Worm (Caenorhabditis elegans): ENCODE measurements around the gene R01B10.2.

Gene R01B10.2

DNA sequence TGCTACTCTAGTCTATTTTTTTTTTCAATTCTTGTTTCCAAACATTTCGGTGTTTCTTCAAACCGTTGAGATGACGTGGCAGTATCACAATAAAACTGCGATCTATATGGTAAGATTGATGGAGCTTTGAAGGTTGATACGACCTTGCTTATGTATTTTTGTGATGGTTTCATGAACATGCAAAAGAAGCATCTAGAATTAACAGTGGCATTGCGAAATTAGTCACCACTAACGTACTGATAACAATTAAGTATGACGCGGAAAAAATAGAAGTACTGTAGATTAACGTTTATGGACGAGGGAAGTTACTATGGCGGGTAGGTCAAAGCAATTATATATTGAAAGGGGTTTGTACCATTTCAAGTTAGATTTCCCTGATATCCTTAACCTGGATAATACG, 28.9 kb downstream of the R01B10.2 start:
- TF ChIP-seq efl-1 (optimal IDR thresholded peaks at IDR 0.05) (no peak), efl-1 (GFP tag; optimal IDR thresholded peaks at IDR 0.05 in 1 of 2) (peak in 1 of 2 experiments; percentile 13), lin-15B (tag; optimal IDR thresholded peaks at IDR 0.05) (no peak)

DNA sequence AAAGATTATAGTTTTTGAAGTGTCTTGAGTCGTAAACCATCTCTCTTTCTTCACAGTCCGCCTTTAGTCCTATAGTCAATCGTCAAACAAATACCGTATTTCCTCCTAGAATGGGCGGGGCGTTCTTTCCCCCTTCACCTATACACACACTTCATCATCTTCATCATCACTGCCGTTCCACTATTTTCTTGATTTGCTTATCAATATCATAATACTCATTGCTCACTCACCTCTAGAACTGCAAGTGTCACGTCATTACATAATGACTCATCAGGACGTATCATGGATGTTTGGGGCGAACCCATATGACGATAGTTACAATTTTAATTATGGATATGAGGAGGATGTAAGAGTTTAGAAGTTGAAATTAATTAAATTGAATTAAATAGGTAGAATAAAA, 30.6 kb downstream of the R01B10.2 start:
- no peak for TF ChIP-seq nhr-237 (tag; optimal IDR thresholded peaks at IDR 0.05)
- TF ChIP-seq C16A3.4 (tag; optimal IDR thresholded peaks at IDR 0.05) = no peak
- no peak for TF ChIP-seq jun-1 (tag; optimal IDR thresholded peaks at IDR 0.05)

DNA sequence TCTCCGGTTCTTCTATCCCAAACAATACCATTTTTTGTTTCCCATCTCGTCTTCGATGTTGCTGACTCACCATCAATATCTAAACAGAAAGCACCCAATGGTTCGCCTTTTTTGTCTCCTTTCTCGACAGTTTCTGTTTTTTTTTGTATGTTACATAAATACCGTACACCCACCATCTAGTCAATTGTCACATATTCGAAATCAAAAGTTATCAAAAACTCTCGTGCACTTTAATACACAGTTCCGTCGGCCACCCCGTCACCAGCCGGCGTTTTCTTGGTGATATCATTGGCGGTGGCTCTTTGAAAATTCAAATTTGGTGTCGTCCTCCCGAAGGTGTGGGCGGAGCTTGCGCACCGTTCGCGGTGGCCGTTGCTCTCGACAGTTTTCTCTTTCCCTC, 33.3 kb downstream of the R01B10.2 start:
- no peak for TF ChIP-seq F16B12.6 (tag; optimal IDR thresholded peaks at IDR 0.05)
- TF ChIP-seq efl-1 (optimal IDR thresholded peaks at IDR 0.05) = no peak
- peak in 1 of 2 experiments; percentile 0 for TF ChIP-seq efl-1 (GFP tag; optimal IDR thresholded peaks at IDR 0.05 in 1 of 2)

DNA sequence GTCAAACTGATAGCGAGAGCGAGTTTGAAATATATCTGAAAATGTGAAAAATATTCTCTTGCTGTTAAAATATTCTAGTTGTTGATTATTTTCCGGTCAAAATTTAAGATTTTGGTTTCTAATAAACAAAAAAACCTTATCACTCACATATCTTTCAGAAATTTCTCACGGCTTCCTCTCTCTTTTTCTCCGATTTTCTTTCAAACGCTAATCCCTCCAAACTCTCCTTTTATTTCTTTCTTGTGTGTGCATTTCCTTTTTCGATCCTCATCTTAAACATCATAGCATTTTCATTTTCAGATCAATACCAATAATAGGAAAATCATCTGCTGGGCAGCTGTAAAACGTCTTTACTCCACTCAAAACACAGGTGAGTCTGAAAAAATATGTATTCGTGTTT, 38.0 kb downstream of the R01B10.2 start, which contains the start of gene fos-1:
Gene fos-1 (plus strand): TSS at position 301 of the 400 bp plus-strand sequence.
- TF ChIP-seq hlh-4 (tag; optimal IDR thresholded peaks at IDR 0.05) (peak; percentile 89), zip-4 (GFP tag; optimal IDR thresholded peaks at IDR 0.05) (no peak)

DNA sequence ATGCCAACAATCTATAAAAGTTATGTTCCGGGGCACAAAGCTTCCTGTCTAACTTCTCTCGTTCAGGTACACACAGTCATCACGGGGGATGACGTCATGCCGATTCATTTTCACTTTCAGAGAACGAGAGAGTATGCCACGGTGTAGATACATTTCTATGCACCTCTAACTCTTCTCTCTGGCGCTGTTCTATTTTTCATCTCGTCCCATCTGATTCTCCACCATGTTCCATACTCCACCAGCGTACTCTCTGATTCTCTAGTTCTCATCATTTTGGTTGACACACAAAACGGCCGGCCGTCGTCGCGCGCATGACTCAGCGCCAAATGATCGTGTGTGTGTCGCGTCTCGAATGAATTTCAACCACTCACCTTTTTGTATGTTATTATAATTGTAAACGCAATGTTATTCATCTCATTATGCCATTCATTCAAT, 40.9 kb downstream of the R01B10.2 start:
- no peak for TF ChIP-seq ceh-63 (GFP tag; optimal IDR thresholded peaks at IDR 0.05)
- peak; percentile 73 for TF ChIP-seq sup-37 (GFP tag; optimal IDR thresholded peaks at IDR 0.05)
- no peak for TF ChIP-seq ets-5 (GFP tag; IDR thresholded peaks at IDR 0.05)
- TF ChIP-seq pax-3 (tag; optimal IDR thresholded peaks at IDR 0.05) = peak; percentile 88
- peak; percentile 95 for TF ChIP-seq jun-1 (tag; optimal IDR thresholded peaks at IDR 0.05)
- TF ChIP-seq fos-1 (tag; optimal IDR thresholded peaks at IDR 0.05) = no peak
- peak; percentile 87 for TF ChIP-seq C16A3.4 (tag; optimal IDR thresholded peaks at IDR 0.05)
- no peak for TF ChIP-seq efl-3 (GFP tag; optimal IDR thresholded peaks at IDR 0.05)
- peak; percentile 68 for TF ChIP-seq mab-9 (GFP tag; IDR thresholded peaks at IDR 0.05)
- peak; percentile 15 to 97 for TF ChIP-seq mdl-1 (tag; optimal IDR thresholded peaks at IDR 0.05)
- peak; percentile 91 for TF ChIP-seq xbp-1 (tag; optimal IDR thresholded peaks at IDR 0.05)
- TF ChIP-seq unc-30 (tag; optimal IDR thresholded peaks at IDR 0.05) = no peak
- peak; percentile 95 for TF ChIP-seq nhr-47 (tag; optimal IDR thresholded peaks at IDR 0.05)
- peak; percentile 43 for TF ChIP-seq snpc-4 (tag; optimal IDR thresholded peaks at IDR 0.05)
- TF ChIP-seq lin-15B (tag; optimal IDR thresholded peaks at IDR 0.05) = no peak
- peak; percentile 85 for TF ChIP-seq skn-1 (tag; optimal IDR thresholded peaks at IDR 0.05)
- peak; percentile 80 for TF ChIP-seq grh-1 (GFP tag; IDR thresholded peaks at IDR 0.05)
- TF ChIP-seq snu-23 (GFP tag; optimal IDR thresholded peaks at IDR 0.05) = peak; percentile 98
- no peak for TF ChIP-seq nhr-76 (tag; optimal IDR thresholded peaks at IDR 0.05)
- peak; percentile 98 for TF ChIP-seq lin-14 (GFP tag; optimal IDR thresholded peaks at IDR 0.05)
- TF ChIP-seq mep-1 (tag; optimal IDR thresholded peaks at IDR 0.05) = peak; percentile 93
- peak; percentile 99 for TF ChIP-seq blmp-1 (tag; optimal IDR thresholded peaks at IDR 0.05)
- peak; percentile 37 for TF ChIP-seq aha-1 (tag; optimal IDR thresholded peaks at IDR 0.05)
- TF ChIP-seq nhr-85 (tag) = peak; percentile 99
- TF ChIP-seq dpl-1 (GFP tag; optimal IDR thresholded peaks at IDR 0.05) = peak; percentile 64 to 69 (median 66)
- TF ChIP-seq nhr-11 (tag; optimal IDR thresholded peaks at IDR 0.05) = peak; percentile 84
- TF ChIP-seq alr-1 (tag; optimal IDR thresholded peaks at IDR 0.05; ENCODE audit: borderline replicate concordance) = no peak
- peak; percentile 74 to 91 for TF ChIP-seq egl-27 (tag; optimal IDR thresholded peaks at IDR 0.05)
- TF ChIP-seq nhr-19 (GFP tag; conservative IDR thresholded peaks at IDR 0.05) = peak; percentile 91
- peak; percentile 55 to 79 (median 70) for TF ChIP-seq ceh-82 (tag; optimal IDR thresholded peaks at IDR 0.05)
- no peak for TF ChIP-seq C34B4.2 (tag; optimal IDR thresholded peaks at IDR 0.05)
- TF ChIP-seq mef-2 (tag; optimal IDR thresholded peaks at IDR 0.05) = peak; percentile 80
- TF ChIP-seq tbx-2 (tag; optimal IDR thresholded peaks at IDR 0.05) = peak; percentile 93
- TF ChIP-seq lsy-2 (tag; optimal IDR thresholded peaks at IDR 0.05) = peak; percentile 84 to 92
- no peak for TF ChIP-seq ztf-11 (tag; optimal IDR thresholded peaks at IDR 0.05)
- peak; percentile 85 for TF ChIP-seq pag-3 (tag; optimal IDR thresholded peaks at IDR 0.05; ENCODE audit: borderline replicate concordance, insufficient read depth)
- TF ChIP-seq ztf-4 (tag; optimal IDR thresholded peaks at IDR 0.05) = peak; percentile 96
- peak; percentile 44 for TF ChIP-seq zip-4 (GFP tag; optimal IDR thresholded peaks at IDR 0.05)
- TF ChIP-seq lin-13 (GFP tag; optimal IDR thresholded peaks at IDR 0.05) = peak; percentile 82
